Worm (Caenorhabditis elegans) whole organism, L4/young adult: Measurements from ENCODE around the gene mrp-6.

Source experiments
- W03F9.2 ChIP-seq: fragments of 150-350 bp; optimal IDR thresholded peaks from 2 replicates; lab custom pipeline; 2014; ENCODE audit warnings: missing biosample characterization, missing genetic modification characterization
- him-1 ChIP-seq: sonication (generic microtip); optimal IDR thresholded peaks from 2 replicates; lab custom pipeline; 2016; ENCODE audit warnings: missing genotype, missing genetic modification reagents, missing genetic modification characterization, missing compliant biosample characterization

ce11 chrX:4209131-4209530 lies 22.6 kb upstream of the mrp-6 start:
- TF ChIP-seq W03F9.2 (tag; lab: Kevin White, UChicago) (peak; percentile 98), him-1 (tag; lab: Kevin White, UChicago) (peak; percentile 100)
